Worm (Caenorhabditis elegans) whole organism, L1 larva: ENCODE measurements around the gene osgn-1.
A peak's percentile ranks its signal among the peaks of the same experiment; 100 is the strongest.

ENCODE experiments used
- C04F5.9 ChIP-seq: sonication (generic microtip); optimal IDR thresholded peaks from 2 replicates; lab custom pipeline; 2016; ENCODE audit warnings: missing genetic modification characterization, missing compliant biosample characterization
- C34B4.2 ChIP-seq: sonication (generic microtip); optimal IDR thresholded peaks from 2 replicates; lab custom pipeline; 2017; ENCODE audit warnings: mild to moderate bottlenecking, missing genetic modification characterization, missing compliant biosample characterization
- Y116A8C.19 ChIP-seq: sonication (generic microtip); optimal IDR thresholded peaks from 2 replicates; lab custom pipeline; 2016; ENCODE audit warnings: missing compliant biosample characterization, missing genetic modification characterization, borderline replicate concordance
- alr-1 ChIP-seq: fragments of 200-800 bp; sonication (Bioruptor generic); optimal IDR thresholded peaks from 2 replicates; lab custom pipeline; 2018; ENCODE audit warnings: borderline replicate concordance, mild to moderate bottlenecking, missing genetic modification characterization, missing compliant biosample characterization
- blmp-1 ChIP-seq: fragments of 150-350 bp; optimal IDR thresholded peaks from 2 replicates; lab custom pipeline; 2014; ENCODE audit warnings: missing biosample characterization, missing genetic modification characterization
- ceh-8 ChIP-seq: fragments of 200-800 bp; sonication (Bioruptor generic); optimal IDR thresholded peaks from 2 replicates; lab custom pipeline; 2018; ENCODE audit warnings: mild to moderate bottlenecking, missing genetic modification characterization, moderate library complexity, missing compliant biosample characterization
- ceh-88 ChIP-seq: fragments of 200-800 bp; sonication (Bioruptor generic); IDR thresholded peaks from 2 replicates; pipeline ENCODE4 v1.3.6; 2022; ENCODE audit warnings: missing genetic modification characterization, missing compliant biosample characterization
- efl-1 ChIP-seq, 4 experiments: fragments of 150-350 bp; optimal IDR thresholded peaks in 3 of 4; peaks in 1 of 4; 1 replicate in 1 of 4; 2 replicates in 3 of 4; lab custom pipeline; 2014; ENCODE audit warnings: missing biosample characterization in 2 of 4, missing genetic modification characterization in 2 of 4, missing genetic modification reagents in 2 of 4
- egl-13 ChIP-seq: sonication (generic microtip); optimal IDR thresholded peaks from 2 replicates; lab custom pipeline; 2016; ENCODE audit warnings: missing genotype, missing genetic modification reagents, missing genetic modification characterization, missing compliant biosample characterization
- elt-2 ChIP-seq: sonication (generic microtip); optimal IDR thresholded peaks from 2 replicates; lab custom pipeline; 2016; ENCODE audit warnings: missing genetic modification characterization, mild to moderate bottlenecking, inconsistent platforms, missing compliant biosample characterization, missing genetic modification reagents
- ets-5 ChIP-seq: fragments of 200-800 bp; sonication (Bioruptor generic); IDR thresholded peaks from 2 replicates; pipeline ENCODE4 v1.3.6; 2022; ENCODE audit warnings: missing genetic modification characterization, missing compliant biosample characterization
- fkh-10 ChIP-seq: sonication (generic microtip); optimal IDR thresholded peaks from 2 replicates; lab custom pipeline; 2017; ENCODE audit warnings: missing biosample characterization, missing genetic modification reagents, missing genetic modification characterization
- fkh-4 ChIP-seq: sonication (generic microtip); optimal IDR thresholded peaks from 2 replicates; lab custom pipeline; 2016; ENCODE audit warnings: missing compliant biosample characterization, missing genetic modification characterization, borderline replicate concordance
- fos-1 ChIP-seq: fragments of 150-350 bp; optimal IDR thresholded peaks from 2 replicates; lab custom pipeline; 2014; ENCODE audit warnings: missing biosample characterization, missing genetic modification characterization
- hlh-17 ChIP-seq: fragments of 200-800 bp; sonication (Bioruptor generic); optimal IDR thresholded peaks from 2 replicates; lab custom pipeline; 2018; ENCODE audit warnings: missing genetic modification characterization, mild to moderate bottlenecking, missing compliant biosample characterization, moderate library complexity, borderline replicate concordance
- hpl-2 ChIP-seq: fragments of 150-350 bp; optimal IDR thresholded peaks from 2 replicates; lab custom pipeline; 2014; ENCODE audit warnings: missing biosample characterization, missing genetic modification reagents, missing genetic modification characterization
- irx-1 ChIP-seq: sonication (generic microtip); optimal IDR thresholded peaks from 2 replicates; lab custom pipeline; 2016; ENCODE audit warnings: missing genetic modification characterization, missing compliant biosample characterization
- isw-1 ChIP-seq: fragments of 200-800 bp; sonication (Bioruptor generic); IDR thresholded peaks from 2 replicates; pipeline ENCODE4 v1.3.6; 2022; ENCODE audit warnings: missing genetic modification characterization, missing compliant biosample characterization
- jun-1 ChIP-seq: fragments of 150-350 bp; optimal IDR thresholded peaks from 2 replicates; lab custom pipeline; 2014; ENCODE audit warnings: missing biosample characterization, missing genetic modification reagents, missing genetic modification characterization
- lin-14 ChIP-seq: fragments of 200-800 bp; sonication (Bioruptor generic); optimal IDR thresholded peaks from 2 replicates; lab custom pipeline; 2018; ENCODE audit warnings: mild to moderate bottlenecking, missing genetic modification characterization, moderate library complexity, missing compliant biosample characterization
- lin-35 ChIP-seq, 2 experiments: fragments of 150-350 bp; optimal IDR thresholded peaks; 2 replicates each; lab custom pipeline; 2014; ENCODE audit warnings: missing biosample characterization in 2 of 2, missing genetic modification characterization in 2 of 2, missing genetic modification reagents in 2 of 2
- lin-39 ChIP-seq: fragments of 150-350 bp; optimal IDR thresholded peaks from 2 replicates; lab custom pipeline; 2014; ENCODE audit warnings: missing biosample characterization, missing genetic modification reagents, missing genetic modification characterization
- lir-3 ChIP-seq: sonication (generic microtip); optimal IDR thresholded peaks from 2 replicates; lab custom pipeline; 2016; ENCODE audit warnings: mild to moderate bottlenecking, missing genetic modification characterization, moderate library complexity, missing compliant biosample characterization; ENCODE audit not compliant: poor library complexity
- mep-1 ChIP-seq: fragments of 150-350 bp; optimal IDR thresholded peaks from 2 replicates; lab custom pipeline; 2014; ENCODE audit warnings: missing biosample characterization, missing genetic modification characterization
- nhr-11 ChIP-seq: fragments of 150-350 bp; optimal IDR thresholded peaks from 2 replicates; lab custom pipeline; 2014; ENCODE audit warnings: missing biosample characterization, missing genetic modification characterization
- nhr-20 ChIP-seq: sonication (generic microtip); optimal IDR thresholded peaks from 2 replicates; lab custom pipeline; 2016; ENCODE audit warnings: mild to moderate bottlenecking, missing genetic modification characterization, missing compliant biosample characterization
- nhr-237 ChIP-seq: fragments of 150-350 bp; optimal IDR thresholded peaks from 2 replicates; lab custom pipeline; 2014; ENCODE audit warnings: missing biosample characterization, missing genetic modification characterization
- nhr-71 ChIP-seq: sonication (generic microtip); optimal IDR thresholded peaks from 2 replicates; lab custom pipeline; 2016; ENCODE audit warnings: mild to moderate bottlenecking, missing genetic modification characterization, moderate library complexity, missing compliant biosample characterization
- nhr-77 ChIP-seq: fragments of 150-350 bp; optimal IDR thresholded peaks from 2 replicates; lab custom pipeline; 2014; ENCODE audit warnings: missing biosample characterization, missing genetic modification characterization
- nhr-84 ChIP-seq: sonication (generic microtip); optimal IDR thresholded peaks from 2 replicates; lab custom pipeline; 2017; ENCODE audit warnings: missing biosample characterization, missing genetic modification characterization
- nhr-85 ChIP-seq: sonication (generic microtip); peaks from one replicate; lab custom pipeline; 2016; ENCODE audit warnings: missing genetic modification characterization, inconsistent platforms, missing compliant biosample characterization
- nhr-90 ChIP-seq: sonication (generic microtip); optimal IDR thresholded peaks from 2 replicates; lab custom pipeline; 2016; ENCODE audit warnings: mild to moderate bottlenecking, missing genetic modification characterization, missing compliant biosample characterization; ENCODE audit not compliant: poor library complexity
- pag-3 ChIP-seq: sonication (generic microtip); optimal IDR thresholded peaks from 2 replicates; lab custom pipeline; 2017; ENCODE audit warnings: missing genetic modification characterization, mild to moderate bottlenecking, missing compliant biosample characterization, antibody characterized with exemption, borderline replicate concordance; ENCODE audit not compliant: insufficient read depth
- pax-3 ChIP-seq: fragments of 200-800 bp; sonication (Bioruptor generic); optimal IDR thresholded peaks from 2 replicates; lab custom pipeline; 2018; ENCODE audit warnings: mild to moderate bottlenecking, missing genetic modification characterization, moderate library complexity, missing compliant biosample characterization
- pqm-1 ChIP-seq: sonication (generic microtip); optimal IDR thresholded peaks from 3 replicates; lab custom pipeline; 2017; ENCODE audit warnings: missing biosample characterization, missing genetic modification characterization
- snpc-4 ChIP-seq: fragments of 150-350 bp; optimal IDR thresholded peaks from 2 replicates; lab custom pipeline; 2014; ENCODE audit warnings: missing biosample characterization, missing genetic modification characterization
- snu-23 ChIP-seq: sonication (generic microtip); optimal IDR thresholded peaks from 2 replicates; lab custom pipeline; 2016; ENCODE audit warnings: missing genetic modification characterization, missing compliant biosample characterization
- sox-4 ChIP-seq: sonication (generic microtip); optimal IDR thresholded peaks from 2 replicates; lab custom pipeline; 2016; ENCODE audit warnings: missing genetic modification characterization, missing compliant biosample characterization
- sup-37 ChIP-seq: fragments of 200-800 bp; sonication (Bioruptor generic); optimal IDR thresholded peaks from 2 replicates; lab custom pipeline; 2018; ENCODE audit warnings: mild to moderate bottlenecking, missing genetic modification characterization, missing compliant biosample characterization
- swsn-7 ChIP-seq: sonication (generic microtip); optimal IDR thresholded peaks from 2 replicates; lab custom pipeline; 2016; ENCODE audit warnings: missing genetic modification characterization, missing compliant biosample characterization
- tbx-2 ChIP-seq: sonication (generic microtip); optimal IDR thresholded peaks from 2 replicates; lab custom pipeline; 2016; ENCODE audit warnings: missing genetic modification characterization, missing compliant biosample characterization
- tlp-1 ChIP-seq: fragments of 150-350 bp; optimal IDR thresholded peaks from 2 replicates; lab custom pipeline; 2014; ENCODE audit warnings: missing biosample characterization, missing genetic modification characterization
- unc-130 ChIP-seq: fragments of 150-350 bp; optimal IDR thresholded peaks from 2 replicates; lab custom pipeline; 2017; ENCODE audit warnings: missing biosample characterization, missing genetic modification characterization, inconsistent platforms
- unc-30 ChIP-seq: sonication (generic microtip); optimal IDR thresholded peaks from 2 replicates; lab custom pipeline; 2017; ENCODE audit warnings: missing biosample characterization, missing genetic modification characterization
- unc-98 ChIP-seq: fragments of 200-800 bp; sonication (Bioruptor generic); IDR thresholded peaks from 2 replicates; pipeline ENCODE4 v1.3.6; 2022; ENCODE audit warnings: missing genetic modification characterization, missing compliant biosample characterization
- vab-15 ChIP-seq: sonication (generic microtip); optimal IDR thresholded peaks from 2 replicates; lab custom pipeline; 2017; ENCODE audit warnings: missing genotype, mild to moderate bottlenecking, missing genetic modification characterization, missing compliant biosample characterization
- ztf-11 ChIP-seq, 2 experiments: sonication (generic microtip); optimal IDR thresholded peaks; 2 replicates each; lab custom pipeline; 2016 to 2017; ENCODE audit warnings: missing genetic modification characterization in 2 of 2, missing biosample characterization in 1 of 2, missing compliant biosample characterization in 1 of 2

Gene osgn-1

ce11 chrIV:4210868-4211267, 3.7 kb downstream of the osgn-1 start (continued):
- TF ChIP-seq sup-37 (GFP tag; lab: Kevin White, UChicago) = no peak
- no peak for TF ChIP-seq snu-23 (GFP tag; lab: Kevin White, UChicago)
- TF ChIP-seq nhr-84 = no peak
- no peak for TF ChIP-seq lir-3 (tag; lab: Kevin White, UChicago)
- TF ChIP-seq lin-39 (tag; lab: Kevin White, UChicago) = no peak
- TF ChIP-seq pax-3 (tag; lab: Kevin White, UChicago) = no peak
- no peak for TF ChIP-seq tbx-2 (tag; lab: Kevin White, UChicago)
- no peak for TF ChIP-seq ceh-88 (GFP tag; lab: Robert Waterston, UW)
- no peak for TF ChIP-seq irx-1 (tag; lab: Kevin White, UChicago)

ce11 chrIV:4212733-4213132, 5.5 kb downstream of the osgn-1 start:
- peak; percentile 68 for TF ChIP-seq elt-2 (tag; lab: Kevin White, UChicago)
- no peak for TF ChIP-seq fkh-10 (GFP tag; lab: Kevin White, UChicago)
- TF ChIP-seq nhr-20 (tag; lab: Kevin White, UChicago) = peak; percentile 11
- no peak for TF ChIP-seq C34B4.2 (tag; lab: Kevin White, UChicago)
- peak in 1 of 2 experiments; percentile 12 for TF ChIP-seq lin-35 (GFP tag; optimal IDR thresholded peaks at IDR 0.05; lab: Kevin White, UChicago)
- peak; percentile 10 for TF ChIP-seq nhr-71 (tag; lab: Kevin White, UChicago)

ce11 chrIV:4215349-4215748, 8.2 kb downstream of the osgn-1 start:
- peak; percentile 18 for TF ChIP-seq nhr-237 (tag; lab: Kevin White, UChicago)
- TF ChIP-seq fos-1 (tag; lab: Kevin White, UChicago) = peak; percentile 15
- TF ChIP-seq efl-1 (optimal IDR thresholded peaks at IDR 0.05; lab: Kevin White, UChicago) = peak; percentile 60 to 78
- TF ChIP-seq efl-1 (GFP tag; optimal IDR thresholded peaks at IDR 0.05 in 1 of 2; lab: Kevin White, UChicago) = peak; percentile 21 to 87
- TF ChIP-seq hpl-2 = no peak
- TF ChIP-seq pqm-1 = no peak
- no peak for TF ChIP-seq fkh-4
- TF ChIP-seq nhr-77 = peak; percentile 52
- no peak for TF ChIP-seq C04F5.9 (tag; lab: Kevin White, UChicago)
- TF ChIP-seq nhr-11 (tag; lab: Kevin White, UChicago) = no peak
- TF ChIP-seq nhr-71 (tag; lab: Kevin White, UChicago) = peak; percentile 78
- no peak for TF ChIP-seq C34B4.2 (tag; lab: Kevin White, UChicago)
- no peak for TF ChIP-seq Y116A8C.19
- no peak for TF ChIP-seq pag-3
- TF ChIP-seq unc-30 = no peak
- TF ChIP-seq vab-15 (tag; lab: Kevin White, UChicago) = no peak
- peak; percentile 49 to 68 for TF ChIP-seq lin-35 (GFP tag; optimal IDR thresholded peaks at IDR 0.05; lab: Kevin White, UChicago)
- TF ChIP-seq unc-98 = no peak
- peak; percentile 29 for TF ChIP-seq nhr-90
- no peak for TF ChIP-seq nhr-85 (tag; lab: Kevin White, UChicago)
- no peak for TF ChIP-seq isw-1
- peak; percentile 78 for TF ChIP-seq mep-1 (tag; lab: Kevin White, UChicago)
- TF ChIP-seq tlp-1 = no peak
- no peak for TF ChIP-seq hlh-17
- TF ChIP-seq ztf-11 (tag; optimal IDR thresholded peaks at IDR 0.05; lab: Kevin White, UChicago) = no peak
- TF ChIP-seq jun-1 = peak; percentile 11
- TF ChIP-seq swsn-7 = peak; percentile 54
- TF ChIP-seq tbx-2 (tag; lab: Kevin White, UChicago) = peak; percentile 32
- no peak for TF ChIP-seq sox-4
- TF ChIP-seq blmp-1 (tag; lab: Kevin White, UChicago) = peak; percentile 76
- peak; percentile 52 for TF ChIP-seq fkh-10 (GFP tag; lab: Kevin White, UChicago)
- peak; percentile 88 for TF ChIP-seq lin-14 (GFP tag; lab: Kevin White, UChicago)
- TF ChIP-seq ceh-8 (GFP tag; lab: Kevin White, UChicago) = no peak
- peak; percentile 7 for TF ChIP-seq pax-3 (tag; lab: Kevin White, UChicago)
- no peak for TF ChIP-seq ets-5 (GFP tag; lab: Robert Waterston, UW)
- no peak for TF ChIP-seq egl-13 (tag; lab: Kevin White, UChicago)
- TF ChIP-seq snpc-4 (tag; lab: Kevin White, UChicago) = no peak
- TF ChIP-seq nhr-20 (tag; lab: Kevin White, UChicago) = peak; percentile 72
- TF ChIP-seq unc-130 (tag; lab: Kevin White, UChicago) = no peak
- TF ChIP-seq snu-23 (GFP tag; lab: Kevin White, UChicago) = peak; percentile 80
- TF ChIP-seq alr-1 = no peak
